Worm (Caenorhabditis elegans) whole organism, L3 larva: Measurements from ENCODE around the gene fbxa-5.
A peak's percentile ranks its signal among the peaks of the same experiment; 100 is the strongest.

Source experiments
- R02D3.7 ChIP-seq: fragments of 150-350 bp; optimal IDR thresholded peaks from 2 replicates; lab custom pipeline; 2014; ENCODE audit warnings: missing biosample characterization, missing genetic modification characterization
- ZK546.5 ChIP-seq: sonication (generic microtip); optimal IDR thresholded peaks from 2 replicates; lab custom pipeline; 2017; ENCODE audit warnings: missing biosample characterization, missing genetic modification characterization
- ceh-16 ChIP-seq: sonication (generic microtip); optimal IDR thresholded peaks from 2 replicates; lab custom pipeline; 2017; ENCODE audit warnings: missing biosample characterization, missing genetic modification characterization
- ceh-82 ChIP-seq: fragments of 150-350 bp; optimal IDR thresholded peaks from 2 replicates; lab custom pipeline; 2014; ENCODE audit warnings: missing biosample characterization, missing genetic modification characterization
- ceh-9 ChIP-seq: sonication (generic microtip); optimal IDR thresholded peaks from 2 replicates; lab custom pipeline; 2018; ENCODE audit warnings: missing biosample characterization, missing genetic modification characterization
- daf-12 ChIP-seq: fragments of 150-350 bp; optimal IDR thresholded peaks from 2 replicates; lab custom pipeline; 2014; ENCODE audit warnings: missing biosample characterization, missing genetic modification reagents, missing genetic modification characterization
- egl-27 ChIP-seq: sonication (generic microtip); optimal IDR thresholded peaks from 4 replicates; lab custom pipeline; 2017; ENCODE audit warnings: missing biosample characterization, missing genetic modification reagents, missing genetic modification characterization
- egl-5 ChIP-seq: fragments of 150-350 bp; optimal IDR thresholded peaks from 2 replicates; lab custom pipeline; 2017; ENCODE audit warnings: missing biosample characterization, missing genetic modification reagents, missing genetic modification characterization, inconsistent platforms
- elt-1 ChIP-seq: fragments of 150-350 bp; optimal IDR thresholded peaks from 2 replicates; lab custom pipeline; 2014; ENCODE audit warnings: missing biosample characterization, missing genetic modification characterization
- elt-2 ChIP-seq: sonication (generic microtip); optimal IDR thresholded peaks from 2 replicates; lab custom pipeline; 2016; ENCODE audit warnings: missing genetic modification reagents, mild to moderate bottlenecking, missing genetic modification characterization, missing compliant biosample characterization
- eor-1 ChIP-seq, 2 experiments: fragments of 150-350 bp; optimal IDR thresholded peaks; 2 replicates each; lab custom pipeline; 2014 to 2018; ENCODE audit warnings: missing biosample characterization in 2 of 2, missing genetic modification characterization in 2 of 2
- fkh-10 ChIP-seq: sonication (generic microtip); optimal IDR thresholded peaks from 2 replicates; lab custom pipeline; 2017; ENCODE audit warnings: missing biosample characterization, missing genetic modification reagents, missing genetic modification characterization
- fkh-2 ChIP-seq: fragments of 150-350 bp; optimal IDR thresholded peaks from 2 replicates; lab custom pipeline; 2014; ENCODE audit warnings: missing biosample characterization, missing genetic modification reagents, missing genetic modification characterization
- fos-1 ChIP-seq: fragments of 150-350 bp; optimal IDR thresholded peaks from 2 replicates; lab custom pipeline; 2014; ENCODE audit warnings: missing biosample characterization, missing genetic modification characterization
- hmg-11 ChIP-seq: sonication (generic microtip); optimal IDR thresholded peaks from 2 replicates; lab custom pipeline; 2016; ENCODE audit warnings: missing genetic modification characterization, missing compliant biosample characterization
- jun-1 ChIP-seq: fragments of 150-350 bp; optimal IDR thresholded peaks from 2 replicates; lab custom pipeline; 2014; ENCODE audit warnings: missing biosample characterization, missing genetic modification reagents, missing genetic modification characterization
- lin-15B ChIP-seq: fragments of 150-350 bp; optimal IDR thresholded peaks from 2 replicates; lab custom pipeline; 2014; ENCODE audit warnings: missing biosample characterization, missing genetic modification characterization
- lsy-12 ChIP-seq: sonication (generic microtip); optimal IDR thresholded peaks from 2 replicates; lab custom pipeline; 2016; ENCODE audit warnings: mild to moderate bottlenecking, missing genetic modification characterization, missing compliant biosample characterization
- mdl-1 ChIP-seq: fragments of 150-350 bp; optimal IDR thresholded peaks from 2 replicates; lab custom pipeline; 2014; ENCODE audit warnings: missing biosample characterization, missing genetic modification characterization
- mml-1 ChIP-seq: fragments of 150-350 bp; sonication (generic microtip); optimal IDR thresholded peaks from 3 replicates; lab custom pipeline; 2014; ENCODE audit warnings: missing biosample characterization, missing genetic modification characterization
- nfya-1 ChIP-seq: sonication (generic microtip); optimal IDR thresholded peaks from 2 replicates; lab custom pipeline; 2017; ENCODE audit warnings: missing genetic modification characterization, mild to moderate bottlenecking, missing compliant biosample characterization, antibody characterized with exemption, moderate library complexity; ENCODE audit not compliant: insufficient read depth
- nhr-11 ChIP-seq: fragments of 150-350 bp; optimal IDR thresholded peaks from 2 replicates; lab custom pipeline; 2014; ENCODE audit warnings: missing biosample characterization, missing genetic modification characterization
- nhr-12 ChIP-seq: fragments of 150-350 bp; optimal IDR thresholded peaks from 2 replicates; lab custom pipeline; 2014; ENCODE audit warnings: missing biosample characterization, missing genetic modification characterization
- nhr-25 ChIP-seq: sonication (generic microtip); optimal IDR thresholded peaks from 2 replicates; lab custom pipeline; 2017; ENCODE audit warnings: missing biosample characterization, missing genetic modification characterization
- nhr-28 ChIP-seq: fragments of 150-350 bp; optimal IDR thresholded peaks from 2 replicates; lab custom pipeline; 2014; ENCODE audit warnings: missing biosample characterization, missing genetic modification characterization
- nhr-43 ChIP-seq: sonication (generic microtip); optimal IDR thresholded peaks from 2 replicates; lab custom pipeline; 2016; ENCODE audit warnings: mild to moderate bottlenecking, missing genetic modification characterization, missing compliant biosample characterization; ENCODE audit not compliant: poor library complexity, severe bottlenecking
- nhr-67 ChIP-seq: fragments of 150-350 bp; optimal IDR thresholded peaks from 2 replicates; lab custom pipeline; 2014; ENCODE audit warnings: missing biosample characterization, missing genetic modification characterization
- nhr-76 ChIP-seq: fragments of 150-350 bp; sonication (generic microtip); optimal IDR thresholded peaks from 5 replicates; lab custom pipeline; 2014; ENCODE audit warnings: missing biosample characterization, missing genetic modification characterization
- nhr-77 ChIP-seq: fragments of 150-350 bp; optimal IDR thresholded peaks from 2 replicates; lab custom pipeline; 2014; ENCODE audit warnings: missing biosample characterization, missing genetic modification characterization
- pha-4 ChIP-seq: fragments of 150-350 bp; optimal IDR thresholded peaks from 2 replicates; lab custom pipeline; 2014; ENCODE audit warnings: missing biosample characterization, missing genetic modification reagents, missing genetic modification characterization
- pqm-1 ChIP-seq: fragments of 150-350 bp; optimal IDR thresholded peaks from 2 replicates; lab custom pipeline; 2017; ENCODE audit warnings: missing biosample characterization, missing genetic modification characterization, inconsistent platforms
- snpc-4 ChIP-seq: fragments of 150-350 bp; optimal IDR thresholded peaks from 2 replicates; lab custom pipeline; 2014; ENCODE audit warnings: missing biosample characterization, missing genetic modification characterization
- tbx-2 ChIP-seq: sonication (generic microtip); optimal IDR thresholded peaks from 2 replicates; lab custom pipeline; 2016; ENCODE audit warnings: mild to moderate bottlenecking, missing genetic modification characterization, missing compliant biosample characterization
- unc-39 ChIP-seq: sonication (generic microtip); optimal IDR thresholded peaks from 4 replicates; lab custom pipeline; 2017; ENCODE audit warnings: missing biosample characterization, missing genetic modification characterization
- unc-62 ChIP-seq: fragments of 150-350 bp; sonication (generic microtip); optimal IDR thresholded peaks from 4 replicates; lab custom pipeline; 2014; ENCODE audit warnings: missing biosample characterization, missing genetic modification reagents, missing genetic modification characterization
- ztf-11 ChIP-seq: fragments of 150-350 bp; optimal IDR thresholded peaks from 2 replicates; lab custom pipeline; 2014; ENCODE audit warnings: missing biosample characterization, missing genetic modification characterization
- ztf-4 ChIP-seq: fragments of 150-350 bp; optimal IDR thresholded peaks from 2 replicates; lab custom pipeline; 2014; ENCODE audit warnings: missing biosample characterization, missing genetic modification characterization

fbxa-5 gene

DNA sequence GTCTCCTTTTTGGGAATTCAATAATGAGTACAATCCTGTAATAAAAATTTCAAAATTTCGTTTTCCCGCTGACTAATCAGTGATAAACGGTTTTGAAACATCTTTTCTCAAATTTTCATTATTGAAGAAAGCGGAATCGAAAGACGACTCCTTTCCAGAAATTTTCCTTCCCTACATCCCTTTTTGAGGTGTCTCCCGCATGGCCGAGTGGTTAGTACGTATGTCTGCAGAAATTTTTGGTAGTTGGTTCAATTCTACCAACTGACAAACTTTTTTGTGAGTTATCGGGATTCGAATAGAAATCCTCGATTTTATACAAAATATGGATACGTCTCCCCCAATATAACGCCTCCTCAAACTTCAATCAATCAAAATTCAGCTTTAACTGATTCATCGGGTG lies 14.4 kb upstream of the fbxa-5 start:
- TF ChIP-seq mml-1 (tag; lab: Kevin White, UChicago) (no peak), ZK546.5 (no peak), daf-12 (tag; lab: Kevin White, UChicago) (no peak), fkh-2 (no peak), nhr-11 (tag; lab: Kevin White, UChicago) (no peak), fos-1 (no peak), tbx-2 (no peak), nhr-43 (tag; lab: Kevin White, UChicago) (no peak), ceh-16 (tag; lab: Kevin White, UChicago) (no peak), pqm-1 (no peak), nhr-12 (no peak), egl-27 (tag; lab: Kevin White, UChicago) (no peak), unc-62 (GFP tag; lab: Kevin White, UChicago) (no peak), ceh-9 (tag; lab: Kevin White, UChicago) (no peak), ztf-4 (tag; lab: Kevin White, UChicago) (no peak), ceh-82 (tag; lab: Kevin White, UChicago) (no peak), snpc-4 (no peak), unc-39 (tag; lab: Kevin White, UChicago) (no peak), jun-1 (no peak), lsy-12 (tag; lab: Kevin White, UChicago) (no peak)
- TF ChIP-seq, all 47 proteins: peak for 0

DNA sequence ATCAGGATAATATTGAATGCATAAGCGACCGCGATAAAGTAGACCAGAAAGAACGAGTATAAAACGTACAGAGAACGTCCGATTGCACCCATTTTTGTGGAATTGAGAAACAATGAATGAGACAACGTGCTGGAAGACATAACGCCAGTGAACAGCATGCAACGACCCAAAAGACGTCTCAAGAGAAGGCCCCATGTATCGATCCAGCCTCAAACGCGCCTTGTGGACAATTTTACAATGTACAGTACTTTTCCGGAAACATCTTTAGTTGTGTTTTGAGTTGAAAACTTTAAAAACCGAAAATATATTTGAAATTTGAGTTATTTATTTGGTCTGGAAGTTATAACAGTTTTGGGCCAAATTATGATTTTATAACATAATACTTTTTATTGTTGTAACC lies 10.6 kb upstream of the fbxa-5 start, which contains the start of gene Y82E9BL.3:
TSS of gene Y82E9BL.3 (minus strand) at position 101 of the 400 bp plus-strand sequence.
- TF ChIP-seq mml-1 (tag; lab: Kevin White, UChicago) (no peak), lsy-12 (tag; lab: Kevin White, UChicago) (no peak), egl-27 (tag; lab: Kevin White, UChicago) (no peak), fos-1 (no peak), nhr-25 (tag; lab: Kevin White, UChicago) (no peak), lin-15B (tag; lab: Kevin White, UChicago) (no peak), mdl-1 (tag; lab: Kevin White, UChicago) (no peak), nhr-77 (no peak), jun-1 (no peak), R02D3.7 (tag; lab: Kevin White, UChicago) (no peak), fkh-10 (GFP tag; lab: Kevin White, UChicago) (no peak), hmg-11 (tag; lab: Kevin White, UChicago) (no peak), nhr-67 (no peak), nhr-12 (no peak), snpc-4 (no peak), nhr-28 (tag; lab: Kevin White, UChicago) (no peak)

DNA sequence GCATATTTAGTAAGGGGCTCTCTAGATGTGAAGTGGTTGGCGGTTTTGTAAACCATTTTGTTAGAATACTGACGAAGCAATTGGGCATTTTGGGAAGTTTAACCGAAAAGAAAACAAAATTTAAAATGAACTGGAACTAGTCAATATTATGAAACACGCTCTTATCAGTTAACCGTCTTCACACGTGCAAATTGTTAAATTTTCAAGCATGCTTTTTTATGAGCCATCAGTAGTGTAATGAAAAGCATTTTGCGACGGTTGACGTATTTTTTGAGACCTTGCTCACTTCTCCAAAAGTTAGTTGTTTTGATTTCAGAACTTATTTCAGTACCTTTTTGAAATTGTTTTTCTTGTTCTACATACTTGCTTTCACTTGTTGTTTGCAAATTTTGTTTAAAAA lies 9.2 kb upstream of the fbxa-5 start, which contains the start of gene fbxa-25:
TSS of gene fbxa-25 (minus strand) at position 138 of the 400 bp plus-strand sequence.
- no peak for TF ChIP-seq nhr-43 (tag; lab: Kevin White, UChicago)
- TF ChIP-seq elt-2 (tag; lab: Kevin White, UChicago): peak; percentile 38

DNA sequence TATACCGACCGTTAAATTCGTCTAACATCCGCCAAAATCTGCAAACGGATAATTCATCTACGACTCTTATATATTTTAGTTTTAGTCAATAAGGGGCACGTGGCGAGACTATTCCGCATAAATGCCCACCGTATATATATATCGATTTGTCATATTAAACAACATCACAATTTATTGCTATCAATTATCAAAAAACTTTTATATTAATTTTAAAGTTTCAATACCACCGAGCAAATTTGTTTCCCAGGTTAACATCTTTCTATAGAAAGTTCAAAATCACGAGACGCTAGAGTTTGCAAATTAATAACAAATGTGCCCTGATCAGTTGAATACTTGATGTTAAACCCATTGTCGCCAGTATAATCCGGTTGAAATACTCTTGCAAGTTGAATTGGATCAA lies 7.4 kb upstream of the fbxa-5 start, which contains the start of gene Y82E9BL.5:
TSS of gene Y82E9BL.5 (minus strand) at position 101 of the 400 bp plus-strand sequence.
- TF ChIP-seq elt-1 (tag; lab: Kevin White, UChicago): no peak
- TF ChIP-seq nhr-25 (tag; lab: Kevin White, UChicago): no peak
- TF ChIP-seq nhr-43 (tag; lab: Kevin White, UChicago): no peak
- TF ChIP-seq egl-27 (tag; lab: Kevin White, UChicago): no peak
- no peak for TF ChIP-seq nhr-28 (tag; lab: Kevin White, UChicago)
- TF ChIP-seq fkh-2: no peak
- TF ChIP-seq egl-5 (tag; lab: Kevin White, UChicago): no peak
- TF ChIP-seq fkh-10 (GFP tag; lab: Kevin White, UChicago): no peak
- TF ChIP-seq unc-39 (tag; lab: Kevin White, UChicago): no peak
- no peak for TF ChIP-seq daf-12 (tag; lab: Kevin White, UChicago)
- no peak for TF ChIP-seq R02D3.7 (tag; lab: Kevin White, UChicago)

DNA sequence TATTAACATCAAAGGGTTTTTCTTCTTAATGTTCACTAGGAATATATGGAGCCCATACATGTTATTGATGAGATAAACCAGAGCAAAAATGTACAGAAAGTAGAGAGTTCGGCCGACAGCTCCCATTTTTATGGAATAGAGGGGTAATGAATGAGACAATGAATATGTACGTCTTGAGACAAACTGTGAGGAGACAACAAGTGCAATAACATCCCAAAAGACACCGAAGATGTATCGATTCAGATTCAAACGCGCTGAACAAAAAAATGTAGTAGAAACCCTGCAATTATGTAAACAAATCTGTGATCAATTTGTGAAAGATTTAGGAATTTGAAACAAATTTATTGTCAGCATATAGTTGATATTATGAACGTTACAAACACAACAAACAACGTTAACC lies 6.9 kb upstream of the fbxa-5 start:
- TF ChIP-seq nhr-76 (no peak), ZK546.5 (no peak), egl-27 (tag; lab: Kevin White, UChicago) (no peak), lsy-12 (tag; lab: Kevin White, UChicago) (no peak), nfya-1 (tag; lab: Kevin White, UChicago) (no peak), R02D3.7 (tag; lab: Kevin White, UChicago) (no peak), ztf-11 (tag; lab: Kevin White, UChicago) (no peak), nhr-11 (tag; lab: Kevin White, UChicago) (no peak), tbx-2 (no peak), egl-5 (tag; lab: Kevin White, UChicago) (no peak), eor-1 (tag; optimal IDR thresholded peaks at IDR 0.05; lab: Kevin White, UChicago) (no peak), jun-1 (no peak), pha-4 (tag; lab: Kevin White, UChicago) (no peak), nhr-43 (tag; lab: Kevin White, UChicago) (no peak)
